Worm (Caenorhabditis elegans): Measurements from ENCODE around the gene nhr-167.

ce11 chrX:11938826-11939225 is 43.1 kb downstream of the nhr-167 start, which contains the start of gene F55G7.5:
- TF ChIP-seq saeg-2 (GFP tag; IDR thresholded peaks at IDR 0.05): no peak
- TF ChIP-seq tag-97 (GFP tag; IDR thresholded peaks at IDR 0.05): no peak
- TF ChIP-seq aly-2 (tag; optimal IDR thresholded peaks at IDR 0.05): no peak
- no peak for TF ChIP-seq nhr-25 (tag; optimal IDR thresholded peaks at IDR 0.05; ENCODE audit: borderline replicate concordance, insufficient read depth)
- no peak for TF ChIP-seq php-3 (GFP tag; IDR thresholded peaks at IDR 0.05)
- no peak for TF ChIP-seq nhr-237 (tag; optimal IDR thresholded peaks at IDR 0.05)
- TF ChIP-seq pha-4 (GFP tag; IDR thresholded peaks at IDR 0.05): no peak
- TF ChIP-seq pha-4 (tag; optimal IDR thresholded peaks at IDR 0.05): no peak
- TF ChIP-seq spr-3 (GFP tag; optimal IDR thresholded peaks at IDR 0.05): no peak
- TF ChIP-seq dpl-1 (GFP tag; optimal IDR thresholded peaks at IDR 0.05): no peak
- no peak for TF ChIP-seq sdz-12 (GFP tag; optimal IDR thresholded peaks at IDR 0.05)
- TF ChIP-seq hlh-30 (tag; optimal IDR thresholded peaks at IDR 0.05; ENCODE audit: insufficient read depth): no peak
- TF ChIP-seq unc-39 (tag; optimal IDR thresholded peaks at IDR 0.05): no peak
- no peak for TF ChIP-seq pqm-1 (tag; optimal IDR thresholded peaks at IDR 0.05)
- TF ChIP-seq madf-5 (GFP tag; IDR thresholded peaks at IDR 0.05): no peak
